Fruit fly (Drosophila melanogaster): ENCODE data around the gene schlank.

The schlank gene

DNA sequence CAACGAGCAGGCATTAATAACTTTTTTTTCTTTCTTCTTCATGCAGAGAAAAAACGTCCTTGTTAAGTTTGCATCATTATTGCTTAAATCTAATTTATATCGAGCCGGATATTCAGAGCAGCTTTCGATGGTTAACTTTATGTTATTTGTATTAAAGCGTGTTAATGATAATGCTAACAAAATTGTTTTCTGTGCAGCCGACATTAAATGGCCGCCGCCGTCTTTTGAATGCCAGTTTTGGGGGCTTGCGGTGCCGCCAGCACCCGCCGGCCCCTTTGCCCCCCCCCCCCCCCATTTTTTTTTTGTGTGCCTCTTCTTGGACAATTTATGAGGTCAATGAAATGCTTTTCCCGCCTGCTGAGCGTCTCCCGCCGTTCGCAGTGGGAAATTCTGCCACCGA is 44.5 kb upstream of the schlank start:
- no peak for TF ChIP-seq Rel (GFP tag; optimal IDR thresholded peaks at IDR 0.05)
- TF ChIP-seq Rel (tag; optimal IDR thresholded peaks at IDR 0.05) = no peak
- TF ChIP-seq dl (GFP tag; optimal IDR thresholded peaks at IDR 0.05; ENCODE audit: insufficient read depth in 1 of 2, partially characterized antibody in 2 of 2) = no peak
- no peak for TF ChIP-seq CG9705 (GFP tag; optimal IDR thresholded peaks at IDR 0.05)

DNA sequence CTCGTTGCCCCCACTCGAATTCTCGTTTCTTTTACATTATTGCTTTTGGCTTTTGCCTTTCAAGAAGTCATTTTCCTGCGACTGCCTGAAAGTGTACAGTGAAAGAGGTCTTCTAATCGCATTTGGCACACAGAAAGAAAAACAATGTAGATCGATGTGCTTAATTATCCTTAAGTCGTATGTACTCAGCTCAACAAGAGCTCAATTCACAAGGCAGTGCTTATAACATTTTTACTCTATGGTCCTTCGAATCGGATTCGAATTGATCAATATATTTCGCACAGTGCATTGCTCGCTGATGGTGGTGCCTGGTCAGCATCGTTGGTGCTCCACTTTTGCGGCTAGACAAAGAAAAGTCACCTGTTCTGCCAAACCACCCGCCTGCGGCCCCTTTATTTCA is 43.4 kb upstream of the schlank start:
- TF ChIP-seq Dif (GFP tag; optimal IDR thresholded peaks at IDR 0.05; ENCODE audit: partially characterized antibody) = no peak
- no peak for TF ChIP-seq brk (GFP tag; optimal IDR thresholded peaks at IDR 0.05)
- no peak for TF ChIP-seq Hnf4 (GFP tag; optimal IDR thresholded peaks at IDR 0.05)
- TF ChIP-seq CG9705 (GFP tag; optimal IDR thresholded peaks at IDR 0.05) = no peak
- no peak for TF ChIP-seq psq (GFP tag; optimal IDR thresholded peaks at IDR 0.05)
- no peak for TF ChIP-seq N (GFP tag; optimal IDR thresholded peaks at IDR 0.05)
- no peak for TF ChIP-seq tai (GFP tag; optimal IDR thresholded peaks at IDR 0.05)
- TF ChIP-seq OdsH (GFP tag; optimal IDR thresholded peaks at IDR 0.05) = no peak
- TF ChIP-seq jim (GFP tag; optimal IDR thresholded peaks at IDR 0.05) = no peak
- no peak for TF ChIP-seq dmrt93B (GFP tag; optimal IDR thresholded peaks at IDR 0.05)

DNA sequence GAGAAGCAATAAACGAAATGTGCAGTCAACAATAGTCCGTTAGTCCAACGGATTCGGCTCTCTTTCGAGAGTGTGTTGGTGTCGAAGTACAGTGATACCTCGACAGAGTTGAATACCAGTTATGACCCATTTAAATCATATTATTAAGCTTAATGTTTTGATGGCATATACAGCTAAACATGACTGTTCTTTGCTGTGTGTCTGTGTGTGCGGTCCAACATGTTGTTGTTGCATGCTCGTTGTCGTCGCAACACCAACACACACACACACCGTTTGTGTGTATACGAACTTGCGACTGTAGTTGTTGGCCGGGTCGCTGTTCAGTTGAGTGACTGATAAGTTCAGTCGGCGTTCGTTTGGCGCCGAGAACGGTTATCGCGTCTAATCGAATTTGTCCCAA is 41.8 kb upstream of the schlank start, which contains the start of gene CG15894:
CG15894 (plus strand) TSS at position 361 of the 400 bp plus-strand sequence.
- TF ChIP-seq dsf (GFP tag; optimal IDR thresholded peaks at IDR 0.05; ENCODE audit: borderline replicate concordance) (no peak), fru (GFP tag; optimal IDR thresholded peaks at IDR 0.05) (peak; percentile 6), rgr (GFP tag; optimal IDR thresholded peaks at IDR 0.05) (no peak), usp (GFP tag; optimal IDR thresholded peaks at IDR 0.05) (no peak)

DNA sequence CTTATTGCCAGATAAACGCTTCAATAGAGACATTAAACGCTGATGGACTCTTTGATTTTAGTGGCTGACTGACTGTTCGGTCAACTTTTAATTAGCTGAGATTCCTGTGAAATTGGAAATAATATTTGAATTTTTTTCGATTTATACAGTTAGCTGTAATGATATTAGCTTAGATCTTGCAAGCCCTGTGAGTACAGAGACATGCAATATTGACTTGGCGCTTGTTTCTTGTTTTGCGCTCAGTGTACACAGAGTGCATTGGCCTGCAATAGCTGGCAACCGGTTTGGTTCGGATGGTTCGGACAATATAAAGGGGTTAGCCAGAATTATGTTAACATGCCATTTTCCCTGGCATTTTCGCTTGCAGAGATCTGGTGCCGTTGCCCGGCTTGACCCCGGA is 38.3 kb upstream of the schlank start:
- peak; percentile 12 for TF ChIP-seq woc (GFP tag; optimal IDR thresholded peaks at IDR 0.05)
- no peak for TF ChIP-seq Mio (GFP tag; optimal IDR thresholded peaks at IDR 0.05)
- TF ChIP-seq psq (GFP tag; optimal IDR thresholded peaks at IDR 0.05) = peak; percentile 26
- TF ChIP-seq CrebA (GFP tag; optimal IDR thresholded peaks at IDR 0.05; ENCODE audit: borderline replicate concordance) = no peak
- no peak for TF ChIP-seq pan (optimal IDR thresholded peaks at IDR 0.05)
- TF ChIP-seq Myc (optimal IDR thresholded peaks at IDR 0.05) = no peak
- TF ChIP-seq Hr83 (GFP tag; optimal IDR thresholded peaks at IDR 0.05; ENCODE audit: poor library complexity, severe bottlenecking) = no peak
- TF ChIP-seq rgr (GFP tag; optimal IDR thresholded peaks at IDR 0.05) = peak; percentile 14
- peak; percentile 27 for TF ChIP-seq br (GFP tag; optimal IDR thresholded peaks at IDR 0.05)
- TF ChIP-seq dsf (GFP tag; optimal IDR thresholded peaks at IDR 0.05; ENCODE audit: borderline replicate concordance) = no peak
- no peak for TF ChIP-seq Abd-B (GFP tag; optimal IDR thresholded peaks at IDR 0.05)
- TF ChIP-seq ey (GFP tag; optimal IDR thresholded peaks at IDR 0.05) = peak; percentile 2
- peak; percentile 10 for TF ChIP-seq h (GFP tag; optimal IDR thresholded peaks at IDR 0.05)
- no peak for TF ChIP-seq usp (GFP tag; optimal IDR thresholded peaks at IDR 0.05)
- TF ChIP-seq fru (GFP tag; optimal IDR thresholded peaks at IDR 0.05) = peak; percentile 16
- no peak for TF ChIP-seq Jra (GFP tag; optimal IDR thresholded peaks at IDR 0.05)
- no peak for TF ChIP-seq jim (GFP tag; optimal IDR thresholded peaks at IDR 0.05)
- peak; percentile 57 for TF ChIP-seq Vsx2 (GFP tag; optimal IDR thresholded peaks at IDR 0.05; ENCODE audit: partially characterized antibody)
- TF ChIP-seq CG32264 (GFP tag; optimal IDR thresholded peaks at IDR 0.05) = no peak
- no peak for TF ChIP-seq Hr78 (GFP tag; optimal IDR thresholded peaks at IDR 0.05)
- no peak for TF ChIP-seq dmrt93B (GFP tag; optimal IDR thresholded peaks at IDR 0.05)
- no peak for TF ChIP-seq dl (GFP tag; optimal IDR thresholded peaks at IDR 0.05; ENCODE audit: insufficient read depth in 1 of 2, partially characterized antibody in 2 of 2)
- TF ChIP-seq Dif (GFP tag; optimal IDR thresholded peaks at IDR 0.05; ENCODE audit: partially characterized antibody) = no peak
- no peak for TF ChIP-seq brk (GFP tag; optimal IDR thresholded peaks at IDR 0.05)
- no peak for TF ChIP-seq CG9705 (GFP tag; optimal IDR thresholded peaks at IDR 0.05)
- peak; percentile 3 for TF ChIP-seq Sp1 (GFP tag; optimal IDR thresholded peaks at IDR 0.05)
- no peak for TF ChIP-seq sv (GFP tag; optimal IDR thresholded peaks at IDR 0.05)
- TF ChIP-seq foxo (GFP tag; optimal IDR thresholded peaks at IDR 0.05) = peak in 1 of 2 experiments; percentile 37
- no peak for TF ChIP-seq lola (GFP tag; optimal IDR thresholded peaks at IDR 0.05)
- TF ChIP-seq OdsH (GFP tag; optimal IDR thresholded peaks at IDR 0.05) = peak; percentile 19
- no peak for TF ChIP-seq Dfd (GFP tag; optimal IDR thresholded peaks at IDR 0.05)
- no peak for TF ChIP-seq sage (GFP tag; optimal IDR thresholded peaks at IDR 0.05)
- TF ChIP-seq N (GFP tag; optimal IDR thresholded peaks at IDR 0.05) = no peak
- TF ChIP-seq HLH106 (tag; optimal IDR thresholded peaks at IDR 0.05) = peak; percentile 15
- no peak for TF ChIP-seq Hnf4 (GFP tag; optimal IDR thresholded peaks at IDR 0.05)
- TF ChIP-seq GATAd (GFP tag; optimal IDR thresholded peaks at IDR 0.05) = no peak
- no peak for TF ChIP-seq Rel (GFP tag; optimal IDR thresholded peaks at IDR 0.05)
- TF ChIP-seq Rel (tag; optimal IDR thresholded peaks at IDR 0.05) = no peak
- no peak for TF ChIP-seq tai (GFP tag; optimal IDR thresholded peaks at IDR 0.05)
